Fruit fly (Drosophila melanogaster) whole organism, prepupa: ENCODE measurements around the gene CG6052.

Experiments used
- CG10669 ChIP-seq: fragments of 200-800 bp; sonication (Bioruptor generic); optimal IDR thresholded peaks from 3 replicates; lab custom pipeline; 2018; ENCODE audit warnings: missing biosample characterization, mild to moderate bottlenecking, missing genetic modification characterization, moderate library complexity
- CG11762 ChIP-seq: fragments of 200-800 bp; sonication (Bioruptor generic); optimal IDR thresholded peaks from 3 replicates; lab custom pipeline; 2016; ENCODE audit warnings: missing biosample characterization, missing genetic modification characterization; ENCODE audit not compliant: insufficient read depth
- CG15336 ChIP-seq: fragments of 200-800 bp; sonication (Bioruptor generic); IDR thresholded peaks from 2 replicates; pipeline ENCODE4 v1.3.6; 2022; ENCODE audit warnings: missing biosample characterization, missing genetic modification characterization
- CG16779 ChIP-seq: fragments of 200-800 bp; sonication (Bioruptor generic); optimal IDR thresholded peaks from 3 replicates; lab custom pipeline; 2017; ENCODE audit warnings: missing biosample characterization, mild to moderate bottlenecking, missing genetic modification characterization
- CG31627 ChIP-seq: fragments of 200-800 bp; sonication (Bioruptor generic); optimal IDR thresholded peaks from 3 replicates; lab custom pipeline; 2016; ENCODE audit warnings: missing biosample characterization, missing genetic modification characterization
- CG32006 ChIP-seq: fragments of 200-800 bp; sonication (Bioruptor generic); optimal IDR thresholded peaks from 3 replicates; lab custom pipeline; 2017; ENCODE audit warnings: missing biosample characterization, mild to moderate bottlenecking, missing genetic modification characterization
- CG3919 ChIP-seq: fragments of 200-800 bp; sonication (Bioruptor generic); optimal IDR thresholded peaks from 3 replicates; lab custom pipeline; 2016; ENCODE audit warnings: missing biosample characterization, missing genetic modification characterization
- CG6163 ChIP-seq: fragments of 200-800 bp; sonication (Bioruptor generic); IDR thresholded peaks from 3 replicates; pipeline ENCODE4 v1.3.6; 2022; ENCODE audit warnings: missing biosample characterization, missing genetic modification characterization
- CG6276 ChIP-seq: fragments of 200-800 bp; sonication (Bioruptor generic); optimal IDR thresholded peaks from 2 replicates; lab custom pipeline; 2017; ENCODE audit warnings: missing biosample characterization, mild to moderate bottlenecking, missing genetic modification characterization
- CG8119 ChIP-seq: fragments of 200-800 bp; sonication (Bioruptor generic); IDR thresholded peaks from 3 replicates; pipeline ENCODE4 v1.3.6; 2022; ENCODE audit warnings: missing biosample characterization, missing genetic modification characterization
- CG8632 ChIP-seq: fragments of 200-800 bp; sonication (Bioruptor generic); optimal IDR thresholded peaks from 3 replicates; lab custom pipeline; 2016; ENCODE audit warnings: missing biosample characterization, missing genetic modification characterization
- CG9139 ChIP-seq: fragments of 200-800 bp; sonication (Bioruptor generic); optimal IDR thresholded peaks from 3 replicates; lab custom pipeline; 2017; ENCODE audit warnings: missing biosample characterization, mild to moderate bottlenecking, missing genetic modification characterization
- Eip75B ChIP-seq: fragments of 200-800 bp; sonication (Bioruptor generic); optimal IDR thresholded peaks from 3 replicates; lab custom pipeline; 2016; ENCODE audit warnings: missing biosample characterization, missing genetic modification characterization
- Eip78C ChIP-seq: fragments of 200-800 bp; sonication (Bioruptor generic); peaks from one replicate; lab custom pipeline; 2016; ENCODE audit warnings: missing biosample characterization, missing genetic modification characterization
- Ets21C ChIP-seq: fragments of 200-800 bp; sonication (Bioruptor generic); optimal IDR thresholded peaks from 3 replicates; lab custom pipeline; 2016; ENCODE audit warnings: missing biosample characterization, missing genetic modification characterization
- Ets96B ChIP-seq: fragments of 200-800 bp; optimal IDR thresholded peaks from 2 replicates; lab custom pipeline; 2019; ENCODE audit warnings: missing biosample characterization, mild to moderate bottlenecking, missing genetic modification characterization, moderate library complexity
- Gug ChIP-seq: fragments of 200-800 bp; sonication (Bioruptor generic); IDR thresholded peaks from 2 replicates; pipeline ENCODE4 v1.3.6; 2022; ENCODE audit warnings: missing biosample characterization, missing genetic modification characterization
- Hr38 ChIP-seq: sonication (Bioruptor generic); optimal IDR thresholded peaks from 2 replicates; lab custom pipeline; 2016; ENCODE audit warnings: missing biosample characterization, missing genetic modification characterization
- Hr39 ChIP-seq: fragments of 200-800 bp; sonication (Bioruptor generic); optimal IDR thresholded peaks from 2 replicates; lab custom pipeline; 2016; ENCODE audit warnings: missing biosample characterization, missing genetic modification characterization
- Hr4 ChIP-seq: fragments of 200-800 bp; sonication (Bioruptor generic); optimal IDR thresholded peaks from 3 replicates; lab custom pipeline; 2016; ENCODE audit warnings: missing biosample characterization, missing genetic modification characterization
- Lpt ChIP-seq: fragments of 200-800 bp; sonication (Bioruptor generic); optimal IDR thresholded peaks from 3 replicates; lab custom pipeline; 2016; ENCODE audit warnings: missing biosample characterization, missing genetic modification characterization
- Met ChIP-seq: fragments of 200-800 bp; sonication (Bioruptor generic); optimal IDR thresholded peaks from 3 replicates; lab custom pipeline; 2016; ENCODE audit warnings: missing biosample characterization, missing genetic modification characterization
- OdsH ChIP-seq: fragments of 200-800 bp; sonication (Bioruptor generic); optimal IDR thresholded peaks from 3 replicates; lab custom pipeline; 2016; ENCODE audit warnings: missing biosample characterization, missing genetic modification characterization
- Smox ChIP-seq: fragments of 200-800 bp; sonication (Bioruptor generic); optimal IDR thresholded peaks from 3 replicates; lab custom pipeline; 2016; ENCODE audit warnings: missing biosample characterization, missing genetic modification characterization
- Sox14 ChIP-seq: fragments of 200-800 bp; sonication (Bioruptor generic); optimal IDR thresholded peaks from 3 replicates; lab custom pipeline; 2016; ENCODE audit warnings: missing biosample characterization, missing genetic modification characterization
- Sox15 ChIP-seq: fragments of 200-800 bp; sonication (Bioruptor generic); optimal IDR thresholded peaks from 3 replicates; lab custom pipeline; 2016; ENCODE audit warnings: missing biosample characterization, missing genetic modification characterization
- achi ChIP-seq: fragments of 200-800 bp; sonication (Bioruptor generic); optimal IDR thresholded peaks from 3 replicates; lab custom pipeline; 2016; ENCODE audit warnings: missing biosample characterization, missing genetic modification characterization
- cyc ChIP-seq: fragments of 200-800 bp; sonication (Bioruptor generic); optimal IDR thresholded peaks from 3 replicates; lab custom pipeline; 2016; ENCODE audit warnings: missing biosample characterization, missing genetic modification characterization
- dac ChIP-seq: fragments of 200-800 bp; sonication (Bioruptor generic); optimal IDR thresholded peaks from 2 replicates; lab custom pipeline; 2017; ENCODE audit warnings: missing biosample characterization, mild to moderate bottlenecking, missing genetic modification characterization
- dsx ChIP-seq: fragments of 200-800 bp; optimal IDR thresholded peaks from 3 replicates; lab custom pipeline; 2019; ENCODE audit warnings: missing biosample characterization, mild to moderate bottlenecking, missing genetic modification characterization, moderate library complexity; ENCODE audit not compliant: poor library complexity, severe bottlenecking
- esn ChIP-seq: fragments of 200-800 bp; sonication (Bioruptor generic); optimal IDR thresholded peaks from 2 replicates; lab custom pipeline; 2016; ENCODE audit warnings: missing biosample characterization, mild to moderate bottlenecking, missing genetic modification characterization, moderate library complexity
- fd59A ChIP-seq: fragments of 200-800 bp; sonication (Bioruptor generic); optimal IDR thresholded peaks from 2 replicates; lab custom pipeline; 2017; ENCODE audit warnings: missing biosample characterization, mild to moderate bottlenecking, missing genetic modification characterization, missing genetic modification reagents
- fd85E ChIP-seq: fragments of 200-800 bp; sonication (Bioruptor generic); optimal IDR thresholded peaks from 3 replicates; lab custom pipeline; 2016; ENCODE audit warnings: missing biosample characterization, missing genetic modification characterization
- fkh ChIP-seq: fragments of 200-800 bp; sonication (Bioruptor generic); optimal IDR thresholded peaks from 3 replicates; lab custom pipeline; 2017; ENCODE audit warnings: missing biosample characterization, mild to moderate bottlenecking, missing genetic modification characterization, moderate library complexity
- lz ChIP-seq: fragments of 200-800 bp; sonication (Bioruptor generic); optimal IDR thresholded peaks from 3 replicates; lab custom pipeline; 2016; ENCODE audit warnings: missing biosample characterization, missing genetic modification characterization
- net ChIP-seq: fragments of 200-800 bp; sonication (Bioruptor generic); optimal IDR thresholded peaks from 3 replicates; lab custom pipeline; 2016; ENCODE audit warnings: missing biosample characterization, missing genetic modification characterization
- pdm3 ChIP-seq: fragments of 200-800 bp; sonication (Bioruptor generic); optimal IDR thresholded peaks from 3 replicates; lab custom pipeline; 2016; ENCODE audit warnings: missing biosample characterization, missing genetic modification characterization
- spab ChIP-seq: fragments of 200-800 bp; sonication (Bioruptor generic); optimal IDR thresholded peaks from 2 replicates; lab custom pipeline; 2017; ENCODE audit warnings: missing biosample characterization, mild to moderate bottlenecking, missing genetic modification characterization, missing genetic modification reagents
- svp ChIP-seq: fragments of 200-800 bp; sonication (Bioruptor generic); peaks from one replicate; lab custom pipeline; 2016; ENCODE audit warnings: missing biosample characterization, missing genetic modification characterization
- topi ChIP-seq: fragments of 200-800 bp; sonication (Bioruptor generic); optimal IDR thresholded peaks from 3 replicates; lab custom pipeline; 2016; ENCODE audit warnings: missing biosample characterization, missing genetic modification characterization
- vri ChIP-seq: fragments of 200-800 bp; sonication (Bioruptor generic); optimal IDR thresholded peaks from 3 replicates; lab custom pipeline; 2016; ENCODE audit warnings: missing biosample characterization, mild to moderate bottlenecking, missing genetic modification characterization

Gene CG6052

dm6 chr3L:17742531-17742930 is 13.4 kb upstream of the CG6052 start:
- TF ChIP-seq CG32006 (GFP tag; lab: Kevin White, UChicago) (no peak), dsx (GFP tag; lab: Kevin White, UChicago) (no peak), Hr38 (no peak), CG6276 (no peak), Hr4 (GFP tag; lab: Kevin White, UChicago) (no peak), svp (peak; percentile 5), CG10669 (GFP tag; lab: Kevin White, UChicago) (no peak), topi (GFP tag; lab: Kevin White, UChicago) (no peak), fkh (GFP tag; lab: Kevin White, UChicago) (no peak)
- TF ChIP-seq, all 60 proteins: peak for 1

dm6 chr3L:17740471-17740870 is 11.3 kb upstream of the CG6052 start, which contains the start of gene CG7460:
Gene CG7460 (plus strand): TSS chr3L:17740540.
- TF ChIP-seq CG31627 (GFP tag; lab: Kevin White, UChicago) (no peak), spab (GFP tag; lab: Kevin White, UChicago) (no peak), CG8632 (GFP tag; lab: Kevin White, UChicago) (no peak), Ets21C (no peak), Hr38 (no peak), Met (GFP tag; lab: Kevin White, UChicago) (no peak), esn (GFP tag; lab: Kevin White, UChicago) (no peak), net (GFP tag; lab: Kevin White, UChicago) (no peak), lz (GFP tag; lab: Kevin White, UChicago) (no peak), CG10669 (GFP tag; lab: Kevin White, UChicago) (no peak), fd85E (GFP tag; lab: Kevin White, UChicago) (no peak), CG6163 (GFP tag; lab: Robert Waterston, UW) (no peak), Sox15 (GFP tag; lab: Kevin White, UChicago) (no peak), dac (GFP tag; lab: Kevin White, UChicago) (no peak), CG11762 (GFP tag; lab: Kevin White, UChicago) (no peak), OdsH (GFP tag; lab: Kevin White, UChicago) (no peak), CG15336 (GFP tag; lab: Robert Waterston, UW) (no peak), cyc (GFP tag; lab: Kevin White, UChicago) (no peak), CG8119 (no peak), Eip78C (GFP tag; lab: Kevin White, UChicago) (peak; percentile 63), CG3919 (GFP tag; lab: Kevin White, UChicago) (no peak), svp (peak; percentile 61), Gug (GFP tag; lab: Robert Waterston, UW) (no peak), Hr39 (no peak), pdm3 (GFP tag; lab: Kevin White, UChicago) (no peak), achi (GFP tag; lab: Kevin White, UChicago) (no peak), CG32006 (GFP tag; lab: Kevin White, UChicago) (no peak), CG6276 (no peak), CG16779 (tag; lab: Kevin White, UChicago) (peak; percentile 22), fd59A (GFP tag; lab: Kevin White, UChicago) (no peak), Lpt (GFP tag; lab: Kevin White, UChicago) (no peak), Eip75B (GFP tag; lab: Kevin White, UChicago) (no peak), fkh (GFP tag; lab: Kevin White, UChicago) (peak; percentile 49), CG9139 (no peak), dsx (GFP tag; lab: Kevin White, UChicago) (peak; percentile 59), Smox (GFP tag; lab: Kevin White, UChicago) (no peak), Sox14 (GFP tag; lab: Kevin White, UChicago) (peak; percentile 6), vri (peak; percentile 94), Ets96B (tag; lab: Kevin White, UChicago) (no peak)
- TF ChIP-seq, all 60 proteins: peak for 7
